Worm (Caenorhabditis elegans): ENCODE measurements around the gene dhs-5.

DNA sequence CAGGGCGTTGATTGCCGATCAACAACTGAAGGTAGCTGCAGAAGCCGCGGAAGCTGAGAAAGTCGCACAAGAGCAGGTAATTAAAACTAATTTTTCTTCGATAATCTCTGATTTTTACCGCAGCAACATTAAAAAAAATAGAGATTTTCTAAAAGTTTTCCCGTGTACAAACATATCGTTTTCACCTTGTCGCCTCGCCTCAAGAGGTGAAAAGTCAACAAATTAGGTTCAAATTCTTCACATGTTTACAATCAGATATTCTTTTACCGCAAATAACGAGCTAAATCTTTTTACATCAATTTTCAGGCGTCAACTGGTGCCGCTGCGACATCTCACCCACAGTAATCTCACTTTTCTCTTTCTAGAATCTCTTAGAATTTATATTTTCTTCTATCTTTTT lies 21.3 kb downstream of the dhs-5 start, which contains the start of gene ilcr-2:
- TF ChIP-seq T22C8.4 (GFP tag; IDR thresholded peaks at IDR 0.05) (no peak), flt-1 (GFP tag; IDR thresholded peaks at IDR 0.05) (no peak), tab-1 (GFP tag; IDR thresholded peaks at IDR 0.05) (no peak), ztf-23 (GFP tag; IDR thresholded peaks at IDR 0.05) (no peak), ref-1 (GFP tag; conservative IDR thresholded peaks at IDR 0.05) (no peak)
